Worm (Caenorhabditis elegans) whole organism, midembryonic: ENCODE measurements around the gene K11D12.6.

ENCODE experiments used
- T22C8.4 ChIP-seq: fragments of 200-800 bp; sonication (Bioruptor generic); IDR thresholded peaks from 2 replicates; pipeline ENCODE4 v1.3.6; 2022; ENCODE audit warnings: missing genetic modification characterization, missing compliant biosample characterization
- cog-1 ChIP-seq: sonication (generic microtip); optimal IDR thresholded peaks from 2 replicates; lab custom pipeline; 2016; ENCODE audit warnings: missing genetic modification characterization, missing compliant biosample characterization
- flt-1 ChIP-seq: fragments of 200-800 bp; sonication (Bioruptor generic); IDR thresholded peaks from 2 replicates; pipeline ENCODE4 v1.3.6; 2022; ENCODE audit warnings: missing genetic modification characterization, missing compliant biosample characterization
- klf-2 ChIP-seq: fragments of 200-800 bp; sonication (Bioruptor generic); conservative IDR thresholded peaks from 2 replicates; pipeline ENCODE4 v1.3.6; 2022; ENCODE audit warnings: missing genetic modification reagents, missing genetic modification characterization, missing compliant biosample characterization
- med-1 ChIP-seq: sonication (generic microtip); optimal IDR thresholded peaks from 2 replicates; lab custom pipeline; 2017; ENCODE audit warnings: missing genetic modification characterization, mild to moderate bottlenecking, missing compliant biosample characterization, antibody characterized with exemption, missing genetic modification reagents; ENCODE audit not compliant: insufficient read depth
- ref-1 ChIP-seq: fragments of 200-800 bp; sonication (Bioruptor generic); conservative IDR thresholded peaks from 2 replicates; pipeline ENCODE4 v1.3.6; 2022; ENCODE audit warnings: missing genetic modification reagents, missing genetic modification characterization, missing compliant biosample characterization
- tab-1 ChIP-seq: fragments of 200-800 bp; sonication (Bioruptor generic); IDR thresholded peaks from 2 replicates; pipeline ENCODE4 v1.3.6; 2022; ENCODE audit warnings: missing genetic modification characterization, missing compliant biosample characterization
- ztf-23 ChIP-seq: fragments of 200-800 bp; sonication (Bioruptor generic); IDR thresholded peaks from 2 replicates; pipeline ENCODE4 v1.3.6; 2022; ENCODE audit warnings: missing genetic modification reagents, missing genetic modification characterization, missing compliant biosample characterization
- ztf-29 ChIP-seq: fragments of 200-800 bp; sonication (Bioruptor generic); IDR thresholded peaks from 2 replicates; pipeline ENCODE4 v1.3.6; 2022; ENCODE audit warnings: missing genetic modification reagents, missing genetic modification characterization, missing compliant biosample characterization

The K11D12.6 gene

ce11 chrV:5035058-5035457 lies at the start of gene K11D12.6:
TSS of gene K11D12.6 (minus strand) at chrV:5035158.
- no peak for TF ChIP-seq cog-1
- TF ChIP-seq ref-1 = no peak
- TF ChIP-seq tab-1 (GFP tag; lab: Robert Waterston, UW) = no peak
- TF ChIP-seq flt-1 = no peak
- no peak for TF ChIP-seq med-1
- TF ChIP-seq ztf-23 (GFP tag; lab: Robert Waterston, UW) = no peak

DNA sequence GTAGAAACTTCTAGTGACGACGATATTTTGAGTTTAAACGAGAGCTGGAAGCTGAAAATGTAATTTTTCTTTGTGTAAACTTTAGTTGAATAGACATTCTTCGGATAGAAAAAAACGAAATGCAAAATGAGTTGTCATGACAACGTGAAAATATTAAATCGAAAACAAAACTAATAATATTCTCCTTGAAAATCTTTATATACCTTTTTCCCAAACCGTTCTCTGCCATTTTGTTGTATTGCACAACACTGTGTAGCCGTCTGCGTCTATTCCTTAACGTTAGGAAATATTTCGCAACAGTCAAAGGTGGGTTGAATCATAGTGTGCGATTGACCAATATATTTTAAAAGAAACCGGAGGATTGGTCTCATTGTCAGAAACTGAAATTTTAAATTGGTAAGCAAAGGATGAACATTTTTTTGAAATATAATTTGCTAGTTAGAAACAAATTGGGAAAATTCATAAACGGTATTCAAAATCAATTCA lies 45.9 kb upstream of the K11D12.6 start, which contains the start of gene Y58A7A.3:
Y58A7A.3 (minus strand) TSS at position 51 of the 486 bp plus-strand sequence.
- TF ChIP-seq tab-1 (GFP tag; lab: Robert Waterston, UW) (no peak), flt-1 (no peak), ztf-23 (GFP tag; lab: Robert Waterston, UW) (no peak), T22C8.4 (no peak), cog-1 (no peak), klf-2 (GFP tag; lab: Robert Waterston, UW) (no peak), ref-1 (no peak), ztf-29 (GFP tag; lab: Robert Waterston, UW) (no peak)

DNA sequence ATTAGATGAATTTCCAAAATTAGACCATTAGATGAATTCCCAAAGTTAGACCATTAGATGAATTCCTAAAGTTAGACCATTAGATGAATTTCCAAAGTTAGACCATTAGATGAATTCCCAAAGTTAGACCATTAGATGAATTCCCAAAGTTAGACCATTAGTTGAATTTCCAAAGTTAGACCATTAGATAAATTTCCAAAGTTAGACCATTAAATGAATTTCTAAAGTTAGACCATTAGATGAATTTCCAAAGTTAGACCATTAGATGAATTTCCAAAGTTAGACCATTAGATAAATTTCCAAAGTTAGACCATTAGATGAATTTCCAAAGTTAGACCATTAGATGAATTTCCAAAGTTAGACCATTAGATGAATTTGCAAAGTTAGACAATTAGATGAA lies 40.4 kb upstream of the K11D12.6 start:
- TF ChIP-seq ztf-23 (GFP tag; lab: Robert Waterston, UW) (peak; percentile 95), tab-1 (GFP tag; lab: Robert Waterston, UW) (peak; percentile 82; the same call in 1 of the 2 replicates), flt-1 (peak; percentile 68; the same call in 1 of the 2 replicates), ref-1 (peak; percentile 90), klf-2 (GFP tag; lab: Robert Waterston, UW) (peak; percentile 89)

DNA sequence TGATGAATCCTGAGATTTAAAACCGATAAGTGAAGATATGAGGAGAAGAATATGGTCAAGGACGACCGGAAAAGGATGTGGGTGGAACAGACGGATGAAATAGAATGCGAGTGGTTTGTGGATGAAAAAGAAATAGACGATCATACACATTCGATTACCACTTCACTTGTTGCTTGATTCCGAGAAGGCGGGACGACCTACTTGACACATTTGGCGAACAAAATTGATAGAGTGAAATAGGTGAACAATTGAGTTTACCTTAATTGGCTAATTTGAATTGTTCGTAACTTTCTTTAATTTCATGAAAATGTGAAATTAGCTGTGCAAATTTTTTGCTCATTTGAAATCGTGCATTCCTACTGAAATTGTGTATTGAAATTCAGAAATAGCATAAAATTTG lies 37.1 kb upstream of the K11D12.6 start, which contains the start of gene Y58A7A.2:
Y58A7A.2 (minus strand) TSS at position 101 of the 400 bp plus-strand sequence.
- TF ChIP-seq ref-1 = no peak
- no peak for TF ChIP-seq T22C8.4
- TF ChIP-seq med-1 = no peak
- TF ChIP-seq tab-1 (GFP tag; lab: Robert Waterston, UW) = no peak
- no peak for TF ChIP-seq cog-1
- no peak for TF ChIP-seq flt-1
- TF ChIP-seq klf-2 (GFP tag; lab: Robert Waterston, UW) = no peak
- TF ChIP-seq ztf-29 (GFP tag; lab: Robert Waterston, UW) = no peak
- TF ChIP-seq ztf-23 (GFP tag; lab: Robert Waterston, UW) = no peak

DNA sequence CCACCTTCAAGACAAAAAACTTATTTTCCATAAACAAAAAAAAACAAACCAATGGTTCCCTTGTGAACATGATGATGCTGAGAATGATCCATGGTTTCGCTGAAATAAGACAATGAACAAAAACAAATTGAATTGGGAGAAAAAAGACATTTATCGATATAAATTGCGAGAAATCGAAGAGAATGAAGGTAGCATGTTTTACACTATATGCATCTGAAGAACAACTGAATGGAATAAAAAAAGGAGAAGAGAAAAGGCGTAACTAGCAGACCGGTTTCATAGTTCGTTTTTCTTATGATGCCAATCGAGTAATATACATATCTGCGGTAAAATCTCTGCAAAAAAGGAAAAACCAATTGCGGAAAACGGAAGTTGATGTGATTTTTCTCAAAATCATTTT lies 34.5 kb upstream of the K11D12.6 start, which contains the start of gene Y58A7A.1:
Y58A7A.1 (minus strand) TSS at position 101 of the 400 bp plus-strand sequence.
- no peak for TF ChIP-seq tab-1 (GFP tag; lab: Robert Waterston, UW)
- TF ChIP-seq cog-1 = no peak
- TF ChIP-seq T22C8.4 = no peak
- no peak for TF ChIP-seq ref-1
- TF ChIP-seq ztf-29 (GFP tag; lab: Robert Waterston, UW) = no peak
- no peak for TF ChIP-seq flt-1
- TF ChIP-seq klf-2 (GFP tag; lab: Robert Waterston, UW) = no peak
- no peak for TF ChIP-seq ztf-23 (GFP tag; lab: Robert Waterston, UW)
- no peak for TF ChIP-seq med-1

ce11 chrV:5067390-5067789 lies 32.4 kb upstream of the K11D12.6 start:
- TF ChIP-seq cog-1 (no peak), klf-2 (GFP tag; lab: Robert Waterston, UW) (no peak), ztf-23 (GFP tag; lab: Robert Waterston, UW) (no peak), ref-1 (no peak), tab-1 (GFP tag; lab: Robert Waterston, UW) (no peak)

ce11 chrV:5064761-5065421 lies 29.9 kb upstream of the K11D12.6 start, which contains the start of gene mlk-1:
TSS of gene mlk-1 (minus strand) at chrV:5064811.
- TF ChIP-seq T22C8.4 = no peak
- peak; percentile 41 for TF ChIP-seq cog-1

ce11 chrV:5053335-5053734 lies 18.4 kb upstream of the K11D12.6 start, which contains the start of gene cwp-4:
TSS of gene cwp-4 (plus strand) at chrV:5053635.
- TF ChIP-seq med-1 (no peak), T22C8.4 (no peak), ztf-23 (GFP tag; lab: Robert Waterston, UW) (no peak), flt-1 (no peak), ref-1 (no peak), ztf-29 (GFP tag; lab: Robert Waterston, UW) (no peak), tab-1 (GFP tag; lab: Robert Waterston, UW) (no peak), klf-2 (GFP tag; lab: Robert Waterston, UW) (no peak), cog-1 (no peak)

DNA sequence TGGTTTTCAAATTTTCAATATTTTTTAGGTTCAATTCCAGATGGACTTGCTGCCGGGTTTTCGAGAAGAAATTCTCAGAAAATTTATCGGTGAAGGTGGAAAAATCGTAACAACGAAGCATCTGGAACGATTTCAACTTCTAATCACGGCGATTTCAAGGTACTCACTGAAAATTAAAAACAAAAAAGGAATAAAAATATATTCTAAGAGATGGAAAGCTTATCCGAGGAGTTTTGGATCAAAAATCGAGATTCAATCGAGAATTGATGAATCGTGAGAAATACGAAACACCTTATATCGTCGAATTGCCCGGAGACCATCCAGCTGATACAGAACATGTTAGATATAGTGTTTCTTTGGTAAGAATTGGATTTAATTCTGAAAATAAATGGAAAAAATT lies 17.3 kb upstream of the K11D12.6 start, which contains the start of gene K11D12.12:
K11D12.12 (plus strand) TSS at position 29 of the 400 bp plus-strand sequence.
- TF ChIP-seq cog-1 (no peak), klf-2 (GFP tag; lab: Robert Waterston, UW) (no peak), flt-1 (no peak), ztf-29 (GFP tag; lab: Robert Waterston, UW) (no peak), tab-1 (GFP tag; lab: Robert Waterston, UW) (no peak), ref-1 (no peak), T22C8.4 (no peak), ztf-23 (GFP tag; lab: Robert Waterston, UW) (no peak), med-1 (no peak)

DNA sequence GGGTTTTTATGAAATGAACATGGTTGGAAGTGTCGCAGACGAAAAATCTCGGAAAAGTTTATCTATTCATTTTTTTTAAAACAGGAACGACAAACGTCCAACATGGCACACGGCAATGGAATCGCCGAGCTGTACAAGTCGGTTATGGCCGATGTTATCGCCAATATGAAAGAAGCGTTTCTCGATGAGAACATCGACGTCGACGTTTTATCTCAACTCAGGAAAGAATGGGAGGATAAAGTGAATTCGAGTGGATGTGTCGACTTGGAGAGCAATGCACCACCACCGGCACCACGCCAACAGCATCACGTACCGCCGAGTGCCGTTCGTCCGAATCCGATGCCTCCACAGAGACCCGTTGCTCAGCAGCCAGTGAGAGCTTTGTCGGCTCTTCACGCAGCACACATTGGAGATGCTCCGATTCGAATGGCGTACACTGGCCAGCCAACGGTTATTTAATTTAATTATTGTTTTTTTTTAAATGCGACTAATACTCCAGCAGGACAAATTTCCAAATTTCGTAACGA lies 15.2 kb upstream of the K11D12.6 start:
- no peak for TF ChIP-seq flt-1
